Worm (Caenorhabditis elegans) whole organism, L2 larva: ENCODE results near the gene R10E9.3.

Experiments used
- ama-1 ChIP-seq: fragments of 150-350 bp; optimal IDR thresholded peaks from 2 replicates; lab custom pipeline; 2018; ENCODE audit warnings: inconsistent platforms
- lsy-2 ChIP-seq, 2 experiments: fragments of 150-350 bp in 1 of 2; sonication (generic microtip) in 1 of 2; optimal IDR thresholded peaks; 2 replicates each; lab custom pipeline; 2014 to 2017; ENCODE audit warnings: missing biosample characterization in 2 of 2, missing genetic modification characterization in 2 of 2
- nhr-11 ChIP-seq: fragments of 150-350 bp; optimal IDR thresholded peaks from 2 replicates; lab custom pipeline; 2014; ENCODE audit warnings: missing biosample characterization, missing genetic modification characterization
- ztf-1 ChIP-seq: fragments of 200-800 bp; sonication (Bioruptor generic); conservative IDR thresholded peaks from 2 replicates; pipeline ENCODE4 v1.3.6; 2022; ENCODE audit warnings: missing genetic modification characterization, missing compliant biosample characterization

DNA sequence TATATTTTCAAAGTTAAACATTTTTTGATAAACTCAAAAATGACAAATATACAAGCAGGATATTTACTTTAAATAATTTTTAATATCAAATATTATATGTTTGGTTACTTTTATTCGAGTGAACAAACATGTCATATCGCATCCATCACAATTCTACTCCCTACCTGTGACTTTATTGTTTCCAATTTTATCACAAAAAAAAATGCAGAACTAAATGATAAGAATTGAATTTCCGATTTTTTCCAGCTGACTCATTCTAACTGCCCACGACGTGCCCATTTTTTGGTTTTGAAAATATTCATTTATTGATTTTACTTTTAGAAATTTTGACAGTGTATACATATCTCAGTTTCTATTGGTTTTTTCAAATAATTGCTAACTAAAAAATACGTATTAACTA, 51.0 kb downstream of the R10E9.3 start:
- TF ChIP-seq ama-1 (lab: Kevin White, UChicago): no peak
- TF ChIP-seq ztf-1 (GFP tag; lab: Robert Waterston, UW): no peak
- TF ChIP-seq nhr-11: no peak
- no peak for TF ChIP-seq lsy-2 (tag; optimal IDR thresholded peaks at IDR 0.05; lab: Kevin White, UChicago)
